Worm (Caenorhabditis elegans): ENCODE data around the gene set-13.
A peak's percentile ranks its signal among the peaks of the same experiment; 100 is the strongest.

set-13 gene

DNA sequence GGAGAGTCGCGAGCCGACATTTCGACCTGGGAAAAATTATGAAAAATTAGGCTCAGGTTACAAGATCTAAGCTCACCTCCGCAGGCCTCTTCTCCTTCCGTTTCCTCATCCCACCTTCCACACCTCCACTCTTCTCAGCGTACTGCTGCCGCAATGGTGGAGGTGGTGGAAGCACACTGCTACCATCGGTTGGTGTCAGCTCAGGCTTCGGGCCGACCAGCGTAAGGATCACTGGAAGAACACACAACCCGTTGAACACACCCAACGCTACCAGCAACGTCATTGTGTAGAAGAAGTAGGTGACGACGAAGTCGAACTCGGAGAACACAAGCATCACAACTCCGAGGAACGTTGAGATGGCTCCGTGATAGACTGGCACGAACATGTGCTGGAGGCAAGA is 28.9 kb downstream of the set-13 start:
- TF ChIP-seq mml-1 (tag; optimal IDR thresholded peaks at IDR 0.05) (no peak), egl-5 (tag; optimal IDR thresholded peaks at IDR 0.05) (no peak), lin-15B (tag; optimal IDR thresholded peaks at IDR 0.05) (no peak)

DNA sequence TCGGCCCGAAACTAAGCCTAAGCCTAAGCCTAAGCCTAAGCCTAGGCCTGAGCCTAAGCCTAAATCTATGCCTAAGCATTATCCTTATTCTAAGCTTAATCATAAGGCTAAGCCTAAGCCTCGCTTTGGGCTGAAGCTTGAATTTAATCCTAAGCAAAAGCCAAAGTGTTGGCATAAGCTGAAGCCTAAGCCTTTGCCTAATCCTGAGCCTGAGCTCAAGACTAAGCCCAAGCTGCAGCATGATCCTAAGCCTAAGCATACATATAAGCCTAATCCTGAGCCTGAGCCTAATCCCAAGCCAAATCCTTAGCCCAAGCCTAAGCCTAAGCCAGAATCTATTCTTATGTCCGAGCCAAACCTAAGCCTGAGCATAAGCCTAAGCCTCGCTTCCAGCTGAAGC is 29.8 kb downstream of the set-13 start:
- no peak for TF ChIP-seq sea-2 (GFP tag; optimal IDR thresholded peaks at IDR 0.05)
- TF ChIP-seq ama-1 (optimal IDR thresholded peaks at IDR 0.05), result no peak
- no peak for TF ChIP-seq ceh-16 (tag; optimal IDR thresholded peaks at IDR 0.05)
- no peak for TF ChIP-seq pha-4 (tag; optimal IDR thresholded peaks at IDR 0.05)
- no peak for TF ChIP-seq pqm-1 (tag; optimal IDR thresholded peaks at IDR 0.05)
- TF ChIP-seq ztf-4 (tag; optimal IDR thresholded peaks at IDR 0.05), result no peak
- no peak for TF ChIP-seq R02D3.7 (tag; optimal IDR thresholded peaks at IDR 0.05)
- no peak for TF ChIP-seq elt-3 (tag; optimal IDR thresholded peaks at IDR 0.05)
- no peak for TF ChIP-seq ztf-11 (tag; optimal IDR thresholded peaks at IDR 0.05)
- no peak for TF ChIP-seq fkh-10 (GFP tag; optimal IDR thresholded peaks at IDR 0.05)
- TF ChIP-seq nhr-12 (tag; optimal IDR thresholded peaks at IDR 0.05), result no peak
- TF ChIP-seq mml-1 (tag; optimal IDR thresholded peaks at IDR 0.05), result no peak

- TF ChIP-seq unc-62 (GFP tag; optimal IDR thresholded peaks at IDR 0.05) (no peak), ceh-16 (tag; optimal IDR thresholded peaks at IDR 0.05) (no peak), nhr-23 (tag; optimal IDR thresholded peaks at IDR 0.05) (no peak), fkh-10 (GFP tag; optimal IDR thresholded peaks at IDR 0.05) (no peak), egl-5 (tag; optimal IDR thresholded peaks at IDR 0.05) (no peak), egl-27 (tag; optimal IDR thresholded peaks at IDR 0.05) (no peak), R02D3.7 (tag; optimal IDR thresholded peaks at IDR 0.05) (no peak), nhr-237 (tag; optimal IDR thresholded peaks at IDR 0.05) (no peak), elt-1 (tag; optimal IDR thresholded peaks at IDR 0.05) (no peak), ztf-4 (tag; optimal IDR thresholded peaks at IDR 0.05) (no peak), eor-1 (tag; optimal IDR thresholded peaks at IDR 0.05) (no peak), ama-1 (optimal IDR thresholded peaks at IDR 0.05) (no peak), aly-2 (tag; optimal IDR thresholded peaks at IDR 0.05) (no peak), pqm-1 (tag; optimal IDR thresholded peaks at IDR 0.05) (no peak), ceh-82 (tag; optimal IDR thresholded peaks at IDR 0.05) (no peak), ztf-11 (tag; optimal IDR thresholded peaks at IDR 0.05) (no peak), nhr-25 (tag; optimal IDR thresholded peaks at IDR 0.05) (no peak), unc-39 (tag; optimal IDR thresholded peaks at IDR 0.05) (no peak), elt-2 (tag; optimal IDR thresholded peaks at IDR 0.05) (no peak)
Measured at ce11 chrII:2852493-2852892, 35.7 kb downstream of the set-13 start, which contains the start of gene ptc-3. ptc-3 (minus strand) TSS chrII:2852593.

DNA sequence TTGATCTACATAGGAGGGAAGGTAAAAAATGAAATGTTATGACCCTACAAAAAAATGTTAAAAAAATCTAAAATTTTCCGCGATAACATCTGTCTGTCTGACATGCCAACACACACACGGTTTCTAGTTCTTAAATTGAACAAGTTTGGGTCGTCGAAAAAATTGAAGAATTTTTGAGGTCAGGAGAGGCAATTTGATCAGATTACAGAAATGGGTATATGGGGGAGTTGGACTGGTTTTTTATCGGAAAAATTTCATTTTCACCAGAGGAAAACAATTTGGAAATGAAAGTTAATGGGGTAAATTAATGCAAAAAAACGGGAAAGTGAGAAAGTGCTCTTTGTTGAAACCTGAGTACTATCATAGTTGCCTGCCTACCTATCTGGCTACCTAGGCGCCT is 37.0 kb downstream of the set-13 start:
- no peak for TF ChIP-seq elt-2 (tag; optimal IDR thresholded peaks at IDR 0.05)
- TF ChIP-seq ZK546.5 (tag; optimal IDR thresholded peaks at IDR 0.05), result no peak
- TF ChIP-seq elt-1 (tag; optimal IDR thresholded peaks at IDR 0.05), result peak; percentile 63
- no peak for TF ChIP-seq elt-3 (tag; optimal IDR thresholded peaks at IDR 0.05)
- no peak for TF ChIP-seq mml-1 (tag; optimal IDR thresholded peaks at IDR 0.05)
- no peak for TF ChIP-seq fkh-2 (tag; optimal IDR thresholded peaks at IDR 0.05)
- no peak for TF ChIP-seq nhr-76 (tag; optimal IDR thresholded peaks at IDR 0.05)
- TF ChIP-seq nhr-12 (tag; optimal IDR thresholded peaks at IDR 0.05), result no peak

- peak; percentile 54 for TF ChIP-seq nhr-25 (tag; optimal IDR thresholded peaks at IDR 0.05)
- peak; percentile 14 for TF ChIP-seq hmg-11 (tag; optimal IDR thresholded peaks at IDR 0.05)
- peak; percentile 58 for TF ChIP-seq nhr-43 (tag; optimal IDR thresholded peaks at IDR 0.05; ENCODE audit: poor library complexity, severe bottlenecking)
- no peak for TF ChIP-seq mml-1 (tag; optimal IDR thresholded peaks at IDR 0.05)
- TF ChIP-seq ama-1 (optimal IDR thresholded peaks at IDR 0.05), result peak; percentile 43
- no peak for TF ChIP-seq zag-1 (tag; optimal IDR thresholded peaks at IDR 0.05)
- peak; percentile 64 for TF ChIP-seq nhr-23 (tag; optimal IDR thresholded peaks at IDR 0.05)
- TF ChIP-seq ztf-11 (tag; optimal IDR thresholded peaks at IDR 0.05), result no peak
Measured at ce11 chrII:2854794-2855193, 38.0 kb downstream of the set-13 start.

DNA sequence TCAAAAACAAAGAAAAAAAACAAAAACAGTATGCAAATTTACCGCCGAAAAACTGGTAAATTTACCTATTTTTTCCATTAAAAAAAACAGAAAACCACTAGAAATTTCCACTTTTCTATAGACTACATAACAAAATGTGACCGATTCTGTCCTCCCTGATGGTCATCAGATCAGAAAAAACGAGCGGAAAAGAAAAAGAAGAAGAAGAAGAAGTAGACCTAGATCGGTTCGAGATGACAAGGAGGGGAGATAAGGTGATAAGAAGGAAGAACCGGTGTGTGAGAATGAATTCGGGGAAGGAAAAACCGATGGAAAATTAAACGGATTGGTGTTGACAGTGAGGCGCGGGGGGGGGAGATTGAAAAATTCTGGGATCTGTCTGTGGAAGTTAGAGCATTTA is 39.3 kb downstream of the set-13 start:
- no peak for TF ChIP-seq lin-15B (tag; optimal IDR thresholded peaks at IDR 0.05)
- TF ChIP-seq elt-3 (tag; optimal IDR thresholded peaks at IDR 0.05), result peak in 1 of 3 experiments; percentile 9
- TF ChIP-seq ztf-4 (tag; optimal IDR thresholded peaks at IDR 0.05), result no peak
- no peak for TF ChIP-seq ceh-82 (tag; optimal IDR thresholded peaks at IDR 0.05)
- TF ChIP-seq unc-39 (tag; optimal IDR thresholded peaks at IDR 0.05), result no peak
- no peak for TF ChIP-seq zag-1 (tag; optimal IDR thresholded peaks at IDR 0.05)
- TF ChIP-seq nhr-23 (tag; optimal IDR thresholded peaks at IDR 0.05), result peak; percentile 13
- peak; percentile 22 for TF ChIP-seq nhr-43 (tag; optimal IDR thresholded peaks at IDR 0.05; ENCODE audit: poor library complexity, severe bottlenecking)
- TF ChIP-seq fos-1 (tag; optimal IDR thresholded peaks at IDR 0.05), result no peak
- TF ChIP-seq ceh-16 (tag; optimal IDR thresholded peaks at IDR 0.05), result no peak
